Fruit fly (Drosophila melanogaster): ENCODE results near the gene Asciz.

Asciz gene

DNA sequence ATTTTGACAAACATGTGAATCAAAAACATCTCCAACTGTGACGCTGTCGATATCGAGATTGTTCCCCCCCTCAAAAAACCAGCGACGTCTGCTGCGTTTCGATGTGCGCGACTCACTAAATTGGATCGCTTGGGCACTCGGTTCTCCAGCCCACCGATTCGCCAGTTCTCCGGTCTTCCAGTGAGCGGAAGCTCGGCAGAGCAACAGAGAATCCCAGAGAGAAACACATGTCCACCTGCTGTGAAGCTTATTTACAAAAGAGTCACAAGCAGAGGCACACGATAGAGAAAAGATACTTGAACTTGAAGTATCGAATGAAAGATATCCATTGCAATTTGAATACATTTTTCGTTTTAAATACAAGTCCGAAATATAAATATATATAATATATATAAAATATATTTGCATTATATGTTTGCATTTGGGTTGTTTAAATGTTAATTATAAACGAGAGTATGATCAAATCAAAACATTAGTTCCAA is 31.9 kb downstream of the Asciz start (continued):
- TF ChIP-seq cato (GFP tag; optimal IDR thresholded peaks at IDR 0.05; ENCODE audit: borderline replicate concordance) (no peak), Meics (GFP tag; optimal IDR thresholded peaks at IDR 0.05) (peak; percentile 58), tgo (GFP tag; IDR thresholded peaks at IDR 0.05) (no peak), Xbp1 (GFP tag; optimal IDR thresholded peaks at IDR 0.05) (no peak), Nf-YA (GFP tag; IDR thresholded peaks at IDR 0.05) (no peak), inv (GFP tag; IDR thresholded peaks at IDR 0.05; ENCODE audit: partially characterized antibody) (no peak), D (optimal IDR thresholded peaks at IDR 0.05) (no peak), D (GFP tag; optimal IDR thresholded peaks at IDR 0.05) (no peak), Tbp (GFP tag; optimal IDR thresholded peaks at IDR 0.05) (no peak), sisA (GFP tag; IDR thresholded peaks at IDR 0.05) (no peak), CG31441 (GFP tag; IDR thresholded peaks at IDR 0.05) (no peak), pb (GFP tag; optimal IDR thresholded peaks at IDR 0.05) (no peak), seq (GFP tag; IDR thresholded peaks at IDR 0.05) (no peak), Sry-β (GFP tag; optimal IDR thresholded peaks at IDR 0.05) (no peak), Neu2 (GFP tag; optimal IDR thresholded peaks at IDR 0.05; ENCODE audit: borderline replicate concordance) (no peak), Fer2 (tag; optimal IDR thresholded peaks at IDR 0.05) (no peak), jigr1 (GFP tag; IDR thresholded peaks at IDR 0.05) (no peak), hbn (GFP tag; IDR thresholded peaks at IDR 0.05; ENCODE audit: partially characterized antibody) (no peak), CG11560 (tag; IDR thresholded peaks at IDR 0.05) (no peak), CG31388 (GFP tag; optimal IDR thresholded peaks at IDR 0.05) (no peak), insv (GFP tag; optimal IDR thresholded peaks at IDR 0.05) (no peak), lmd (GFP tag; IDR thresholded peaks at IDR 0.05) (no peak), CG10366 (GFP tag; IDR thresholded peaks at IDR 0.05) (no peak), usp (GFP tag; optimal IDR thresholded peaks at IDR 0.05) (no peak), ase (GFP tag; IDR thresholded peaks at IDR 0.05) (no peak), prd (optimal IDR thresholded peaks at IDR 0.05) (no peak), prd (GFP tag; IDR thresholded peaks at IDR 0.05) (no peak), ranshi (GFP tag; IDR thresholded peaks at IDR 0.05) (no peak), fd96Cb (tag; optimal IDR thresholded peaks at IDR 0.05) (no peak), bowl (GFP tag; IDR thresholded peaks at IDR 0.05) (no peak), CG7556 (GFP tag; optimal IDR thresholded peaks at IDR 0.05) (peak; percentile 42), Hr78 (GFP tag; optimal IDR thresholded peaks at IDR 0.05) (no peak), Rfx (GFP tag; IDR thresholded peaks at IDR 0.05) (peak; percentile 28; the same call in 1 of the 2 replicates), CG2712 (tag; optimal IDR thresholded peaks at IDR 0.05) (peak; percentile 13), B-H1 (GFP tag; IDR thresholded peaks at IDR 0.05) (no peak), CHES-1-like (GFP tag; optimal IDR thresholded peaks at IDR 0.05) (no peak), pnt (GFP tag; optimal IDR thresholded peaks at IDR 0.05) (no peak), CG7271 (tag; optimal IDR thresholded peaks at IDR 0.05) (no peak), Hr39 (optimal IDR thresholded peaks at IDR 0.05) (no peak), ato (GFP tag; IDR thresholded peaks at IDR 0.05; ENCODE audit: partially characterized antibody) (no peak), repo (GFP tag; optimal IDR thresholded peaks at IDR 0.05) (no peak), bsh (GFP tag; optimal IDR thresholded peaks at IDR 0.05) (no peak), CG8359 (GFP tag; optimal IDR thresholded peaks at IDR 0.05; ENCODE audit: borderline replicate concordance) (no peak), Dfd (GFP tag; optimal IDR thresholded peaks at IDR 0.05) (no peak), Blimp-1 (GFP tag; optimal IDR thresholded peaks at IDR 0.05) (peak; percentile 3), sr (GFP tag; IDR thresholded peaks at IDR 0.05) (no peak), CG6791 (GFP tag; IDR thresholded peaks at IDR 0.05; ENCODE audit: partially characterized antibody) (no peak), CG16815 (GFP tag; optimal IDR thresholded peaks at IDR 0.05) (no peak), Sry-δ (GFP tag; optimal IDR thresholded peaks at IDR 0.05) (no peak), CG11723 (GFP tag; optimal IDR thresholded peaks at IDR 0.05) (no peak), br (optimal IDR thresholded peaks at IDR 0.05) (no peak), CG18764 (GFP tag; optimal IDR thresholded peaks at IDR 0.05) (no peak), gcm2 (GFP tag; optimal IDR thresholded peaks at IDR 0.05) (no peak)
